Fruit fly (Drosophila melanogaster) whole organism, embryonic: ENCODE data around the gene CG18135.
A peak's percentile ranks its signal among the peaks of the same experiment; 100 is the strongest.

Experiments used
- Ada2b ChIP-seq: fragments of 200-800 bp; sonication (Bioruptor generic); IDR thresholded peaks from 2 replicates; pipeline ENCODE4 v1.3.6; 2022; ENCODE audit warnings: missing biosample characterization, missing genetic modification characterization
- Blimp-1 ChIP-seq: fragments of 200-800 bp; sonication (Bioruptor generic); optimal IDR thresholded peaks from 3 replicates; lab custom pipeline; 2018; ENCODE audit warnings: missing biosample characterization, missing genetic modification characterization, mild to moderate bottlenecking, moderate library complexity, missing genetic modification reagents
- CG11085 ChIP-seq: fragments of 200-800 bp; sonication (Bioruptor generic); IDR thresholded peaks from 2 replicates; pipeline ENCODE4 v1.3.6; 2022; ENCODE audit warnings: missing biosample characterization, missing genetic modification characterization
- CG11247 ChIP-seq: fragments of 200-800 bp; sonication (Bioruptor generic); IDR thresholded peaks from 2 replicates; pipeline ENCODE4 v1.3.6; 2022; ENCODE audit warnings: missing biosample characterization, missing genetic modification characterization
- CG11504 ChIP-seq: fragments of 200-800 bp; sonication (Bioruptor generic); optimal IDR thresholded peaks from 3 replicates; lab custom pipeline; 2019; ENCODE audit warnings: missing biosample characterization, mild to moderate bottlenecking, missing genetic modification characterization, moderate library complexity
- CG1647 ChIP-seq: fragments of 200-800 bp; sonication (Bioruptor generic); optimal IDR thresholded peaks from 3 replicates; lab custom pipeline; 2016; ENCODE audit warnings: missing biosample characterization, missing genetic modification characterization
- CG18011 ChIP-seq: fragments of 200-800 bp; sonication (Bioruptor generic); optimal IDR thresholded peaks from 2 replicates; lab custom pipeline; 2017; ENCODE audit warnings: missing biosample characterization, missing genetic modification characterization, mild to moderate bottlenecking, moderate library complexity, missing genotype
- CG2199 ChIP-seq: fragments of 200-800 bp; sonication (Bioruptor generic); IDR thresholded peaks from 3 replicates; pipeline ENCODE4 v1.3.6; 2022; ENCODE audit warnings: missing biosample characterization, missing genetic modification characterization
- CG3163 ChIP-seq: fragments of 200-800 bp; sonication (Bioruptor generic); optimal IDR thresholded peaks from 3 replicates; lab custom pipeline; 2016; ENCODE audit warnings: missing biosample characterization, missing genetic modification characterization
- CG33557 ChIP-seq: fragments of 200-800 bp; sonication (Bioruptor generic); optimal IDR thresholded peaks from 2 replicates; lab custom pipeline; 2019; ENCODE audit warnings: missing biosample characterization, mild to moderate bottlenecking, missing genetic modification characterization, moderate library complexity
- CG4424 ChIP-seq: fragments of 200-800 bp; sonication (Bioruptor generic); optimal IDR thresholded peaks from 3 replicates; lab custom pipeline; 2016; ENCODE audit warnings: missing biosample characterization, missing genetic modification characterization
- CG7928 ChIP-seq: fragments of 200-800 bp; sonication (Bioruptor generic); optimal IDR thresholded peaks from 2 replicates; lab custom pipeline; 2017; ENCODE audit warnings: missing biosample characterization, mild to moderate bottlenecking, missing genetic modification characterization
- CG8478 ChIP-seq: fragments of >200 bp; optimal IDR thresholded peaks from 2 replicates; lab custom pipeline; 2018
- Camta ChIP-seq: fragments of 200-800 bp; sonication (Bioruptor generic); optimal IDR thresholded peaks from 2 replicates; lab custom pipeline; 2016; ENCODE audit warnings: missing biosample characterization, missing genetic modification characterization
- Hand ChIP-seq: fragments of 200-800 bp; sonication (Bioruptor generic); optimal IDR thresholded peaks from 2 replicates; lab custom pipeline; 2017; ENCODE audit warnings: mild to moderate bottlenecking, missing biosample characterization, missing genetic modification reagents, missing genetic modification characterization
- Hey ChIP-seq: fragments of 200-800 bp; sonication (Bioruptor generic); optimal IDR thresholded peaks from 3 replicates; lab custom pipeline; 2018; ENCODE audit warnings: missing biosample characterization, mild to moderate bottlenecking, missing genetic modification characterization
- Max ChIP-seq: fragments of 200-800 bp; sonication (Bioruptor generic); optimal IDR thresholded peaks from 2 replicates; lab custom pipeline; 2016; ENCODE audit warnings: missing biosample characterization, mild to moderate bottlenecking, missing genetic modification characterization
- Med ChIP-seq: fragments of 200-800 bp; sonication (Bioruptor generic); peaks from one replicate; lab custom pipeline; 2016; ENCODE audit warnings: missing biosample characterization, missing genetic modification characterization, mild to moderate bottlenecking, inconsistent platforms, moderate library complexity
- NC2α ChIP-seq: fragments of 200-800 bp; sonication (Bioruptor generic); optimal IDR thresholded peaks from 2 replicates; lab custom pipeline; 2016; ENCODE audit warnings: missing biosample characterization, missing genetic modification characterization
- Neu2 ChIP-seq: fragments of 200-800 bp; sonication (Bioruptor generic); optimal IDR thresholded peaks from 3 replicates; lab custom pipeline; 2016; ENCODE audit warnings: missing biosample characterization, missing genetic modification characterization, borderline replicate concordance
- Oaz ChIP-seq: fragments of 200-800 bp; sonication (Bioruptor generic); IDR thresholded peaks from 2 replicates; pipeline ENCODE4 v1.3.6; 2022; ENCODE audit warnings: missing biosample characterization, missing genetic modification characterization
- Ptx1 ChIP-seq: fragments of 200-800 bp; sonication (Bioruptor generic); IDR thresholded peaks from 2 replicates; pipeline ENCODE4 v1.3.6; 2022; ENCODE audit warnings: missing biosample characterization, missing genetic modification characterization
- Rfx ChIP-seq: fragments of 200-800 bp; sonication (Bioruptor generic); IDR thresholded peaks from 2 replicates; pipeline ENCODE4 v1.3.6; 2022; ENCODE audit warnings: missing biosample characterization, missing genetic modification characterization
- Scr ChIP-seq: fragments of 200-800 bp; sonication (Bioruptor generic); IDR thresholded peaks from 2 replicates; pipeline ENCODE4 v1.3.6; 2022; ENCODE audit warnings: missing biosample characterization, missing genetic modification characterization; ENCODE audit not compliant: partially characterized antibody
- Sin3A ChIP-seq: fragments of >200 bp; optimal IDR thresholded peaks from 2 replicates; lab custom pipeline; 2018
- Six4 ChIP-seq: fragments of 200-800 bp; sonication (Bioruptor generic); optimal IDR thresholded peaks from 2 replicates; lab custom pipeline; 2016; ENCODE audit warnings: missing biosample characterization, missing genetic modification characterization
- Sry-δ ChIP-seq: fragments of 200-800 bp; sonication (Bioruptor generic); optimal IDR thresholded peaks from 2 replicates; lab custom pipeline; 2016; ENCODE audit warnings: missing biosample characterization, missing genetic modification characterization
- Trl ChIP-seq, 3 experiments: fragments of >200 bp in 2 of 3; fragments of 200-800 bp in 1 of 3; sonication (Bioruptor generic) in 1 of 3; optimal IDR thresholded peaks; 2 replicates in 1 of 3; 3 replicates in 2 of 3; lab custom pipeline; 2016 to 2017; ENCODE audit warnings: missing biosample characterization in 1 of 3, missing genetic modification characterization in 1 of 3
- Usf ChIP-seq: fragments of 200-800 bp; sonication (Bioruptor generic); optimal IDR thresholded peaks from 2 replicates; lab custom pipeline; 2017; ENCODE audit warnings: missing genotype, missing biosample characterization, missing genetic modification characterization
- cg ChIP-seq: fragments of 200-800 bp; sonication (Bioruptor generic); optimal IDR thresholded peaks from 3 replicates; lab custom pipeline; 2019; ENCODE audit warnings: missing biosample characterization, mild to moderate bottlenecking, missing genetic modification characterization, moderate library complexity
- ci ChIP-seq: fragments of 200-800 bp; sonication (Bioruptor generic); IDR thresholded peaks from 3 replicates; pipeline ENCODE4 v1.3.6; 2022; ENCODE audit warnings: missing biosample characterization, missing genetic modification characterization
- corto ChIP-seq: fragments of 200-800 bp; sonication (Bioruptor generic); optimal IDR thresholded peaks from 2 replicates; lab custom pipeline; 2016; ENCODE audit warnings: missing biosample characterization, mild to moderate bottlenecking, missing genetic modification characterization, moderate library complexity
- cwo ChIP-seq: fragments of 200-800 bp; sonication (Bioruptor generic); optimal IDR thresholded peaks from 3 replicates; lab custom pipeline; 2017; ENCODE audit warnings: missing biosample characterization, missing genetic modification characterization, mild to moderate bottlenecking, moderate library complexity, missing genetic modification reagents
- dmrt99B ChIP-seq: fragments of 200-800 bp; sonication (Bioruptor generic); optimal IDR thresholded peaks from 2 replicates; lab custom pipeline; 2018; ENCODE audit warnings: missing biosample characterization, mild to moderate bottlenecking, missing genetic modification characterization, moderate library complexity
- grn ChIP-seq: fragments of 200-800 bp; sonication (Bioruptor generic); optimal IDR thresholded peaks from 3 replicates; lab custom pipeline; 2017; ENCODE audit warnings: missing biosample characterization, missing genetic modification characterization
- hkb ChIP-seq, 2 experiments: fragments of 200-800 bp in 1 of 2; fragments of >200 bp in 1 of 2; sonication (Bioruptor generic) in 1 of 2; IDR thresholded peaks in 1 of 2; optimal IDR thresholded peaks in 1 of 2; 2 replicates each; pipeline versions ENCODE4 v1.3.6 to Lab custom; 2017 to 2022; ENCODE audit warnings: missing biosample characterization in 1 of 2, missing genetic modification characterization in 1 of 2
- kni ChIP-seq: fragments of 200-800 bp; sonication (Bioruptor generic); optimal IDR thresholded peaks from 3 replicates; lab custom pipeline; 2017; ENCODE audit warnings: mild to moderate bottlenecking, missing biosample characterization, missing genetic modification reagents, missing genetic modification characterization
- lbe ChIP-seq: fragments of 200-800 bp; sonication (Bioruptor generic); optimal IDR thresholded peaks from 2 replicates; lab custom pipeline; 2016; ENCODE audit warnings: missing biosample characterization, mild to moderate bottlenecking, missing genetic modification characterization
- mirr ChIP-seq: fragments of 200-800 bp; sonication (Bioruptor generic); optimal IDR thresholded peaks from 3 replicates; lab custom pipeline; 2018; ENCODE audit warnings: missing biosample characterization, mild to moderate bottlenecking, missing genetic modification characterization
- org-1 ChIP-seq: fragments of 200-800 bp; sonication (Bioruptor generic); optimal IDR thresholded peaks from 2 replicates; lab custom pipeline; 2017; ENCODE audit warnings: missing biosample characterization, missing genetic modification characterization
- pnt ChIP-seq: fragments of 200-800 bp; sonication (Bioruptor generic); optimal IDR thresholded peaks from 3 replicates; lab custom pipeline; 2016; ENCODE audit warnings: missing biosample characterization, missing genetic modification characterization
- repo ChIP-seq: fragments of 200-800 bp; sonication (Bioruptor generic); optimal IDR thresholded peaks from 2 replicates; lab custom pipeline; 2016; ENCODE audit warnings: missing biosample characterization, missing genetic modification characterization
- sna ChIP-seq: fragments of 200-800 bp; sonication (Bioruptor generic); IDR thresholded peaks from 2 replicates; pipeline ENCODE4 v1.3.6; 2022; ENCODE audit warnings: missing biosample characterization, missing genetic modification characterization; ENCODE audit not compliant: partially characterized antibody
- sob ChIP-seq: fragments of 200-800 bp; sonication (Bioruptor generic); IDR thresholded peaks from 2 replicates; pipeline ENCODE4 v1.3.6; 2022; ENCODE audit warnings: missing biosample characterization, missing genetic modification characterization
- ssp ChIP-seq: fragments of 200-800 bp; sonication (Bioruptor generic); IDR thresholded peaks from 2 replicates; pipeline ENCODE4 v1.3.6; 2022; ENCODE audit warnings: missing biosample characterization, missing genetic modification characterization
- unpg ChIP-seq: fragments of 200-800 bp; sonication (Bioruptor generic); optimal IDR thresholded peaks from 3 replicates; lab custom pipeline; 2018; ENCODE audit warnings: missing biosample characterization, mild to moderate bottlenecking, missing genetic modification characterization, moderate library complexity
- wek ChIP-seq: fragments of 200-800 bp; sonication (Bioruptor generic); optimal IDR thresholded peaks from 3 replicates; lab custom pipeline; 2018; ENCODE audit warnings: missing biosample characterization, mild to moderate bottlenecking, missing genetic modification characterization, moderate library complexity
- zf30C ChIP-seq: fragments of 200-800 bp; sonication (Bioruptor generic); optimal IDR thresholded peaks from 3 replicates; lab custom pipeline; 2018; ENCODE audit warnings: missing biosample characterization, mild to moderate bottlenecking, missing genetic modification characterization

The CG18135 gene

DNA sequence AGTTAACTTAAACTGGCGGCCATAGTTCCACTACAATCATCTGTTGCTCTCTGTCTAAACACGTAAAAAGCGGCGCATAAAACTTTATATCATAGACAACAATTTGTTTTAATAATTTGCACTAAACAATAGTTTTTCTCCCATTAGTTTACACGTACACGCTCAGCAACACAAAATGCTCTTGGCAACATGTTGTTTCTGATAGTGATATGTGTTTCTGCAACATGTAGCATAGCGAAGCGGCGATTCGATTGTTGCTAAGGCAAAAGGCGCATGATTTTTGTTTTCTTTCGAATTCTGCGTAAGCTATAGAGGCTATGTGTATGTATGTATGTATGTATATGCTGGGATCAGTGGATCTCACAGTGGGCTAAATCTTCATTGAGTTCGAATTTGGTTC, 6.0 kb upstream of the CG18135 start:
- TF ChIP-seq CG11504 (tag; lab: Kevin White, UChicago), result peak; percentile 99
- no peak for TF ChIP-seq Med (GFP tag; lab: Kevin White, UChicago)
- TF ChIP-seq org-1 (GFP tag; lab: Kevin White, UChicago), result no peak
- 0 out of 3 replicates have a peak, but pooled peaks have one; percentile 73 for TF ChIP-seq CG2199 (GFP tag; lab: Robert Waterston, UW)

DNA sequence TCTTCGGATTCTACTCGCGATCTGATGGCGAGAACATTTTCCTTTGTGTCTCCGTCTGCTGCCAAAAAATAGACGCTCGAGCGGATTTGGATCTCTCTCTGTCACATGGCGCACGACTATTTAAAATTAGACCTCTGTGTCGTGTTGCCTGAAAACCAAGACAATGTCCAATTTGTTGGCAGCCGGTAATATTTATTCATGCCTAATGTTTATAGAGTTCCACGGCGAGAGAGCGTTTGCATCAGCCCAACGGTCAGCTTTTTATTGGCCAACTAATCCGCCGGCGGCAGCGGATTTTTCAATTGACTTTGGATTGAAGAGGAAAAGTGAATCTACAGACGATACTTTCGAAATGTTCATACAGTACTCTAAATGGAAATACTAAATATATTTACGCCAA, 5.1 kb upstream of the CG18135 start, which contains the start of gene SmydA-2:
TSS of gene SmydA-2 (minus strand) at position 33 of the 400 bp plus-strand sequence.
- TF ChIP-seq kni (GFP tag; lab: Kevin White, UChicago) (no peak), mirr (no peak), CG11504 (tag; lab: Kevin White, UChicago) (peak; percentile 50), unpg (GFP tag; lab: Kevin White, UChicago) (no peak), Ada2b (GFP tag; lab: Robert Waterston, UW) (no peak), dmrt99B (no peak), sob (GFP tag; lab: Robert Waterston, UW) (peak; percentile 16; the same call in 1 of the 2 replicates), Trl (optimal IDR thresholded peaks at IDR 0.05; lab: Kevin White, UChicago) (no peak), Trl (GFP tag; optimal IDR thresholded peaks at IDR 0.05; lab: Kevin White, UChicago) (no peak), ci (GFP tag; lab: Robert Waterston, UW) (peak; percentile 52; the same call in 1 of the 3 replicates), repo (GFP tag; lab: Kevin White, UChicago) (no peak), Rfx (GFP tag; lab: Robert Waterston, UW) (no peak), pnt (GFP tag; lab: Kevin White, UChicago) (no peak), Sry-δ (GFP tag; lab: Kevin White, UChicago) (no peak), hkb (optimal IDR thresholded peaks at IDR 0.05; lab: Kevin White, UChicago) (peak; percentile 20), hkb (GFP tag; IDR thresholded peaks at IDR 0.05; lab: Robert Waterston, UW) (no peak), Camta (GFP tag; lab: Kevin White, UChicago) (no peak), Med (GFP tag; lab: Kevin White, UChicago) (peak; percentile 58), zf30C (GFP tag; lab: Kevin White, UChicago) (no peak), Ptx1 (GFP tag; lab: Robert Waterston, UW) (no peak), lbe (GFP tag; lab: Kevin White, UChicago) (no peak), CG11085 (GFP tag; lab: Robert Waterston, UW) (no peak), Hey (tag; lab: Kevin White, UChicago) (no peak), Sin3A (lab: Kevin White, UChicago) (no peak), CG4424 (GFP tag; lab: Kevin White, UChicago) (no peak), grn (no peak), Max (GFP tag; lab: Kevin White, UChicago) (no peak), Blimp-1 (GFP tag; lab: Kevin White, UChicago) (no peak)

DNA sequence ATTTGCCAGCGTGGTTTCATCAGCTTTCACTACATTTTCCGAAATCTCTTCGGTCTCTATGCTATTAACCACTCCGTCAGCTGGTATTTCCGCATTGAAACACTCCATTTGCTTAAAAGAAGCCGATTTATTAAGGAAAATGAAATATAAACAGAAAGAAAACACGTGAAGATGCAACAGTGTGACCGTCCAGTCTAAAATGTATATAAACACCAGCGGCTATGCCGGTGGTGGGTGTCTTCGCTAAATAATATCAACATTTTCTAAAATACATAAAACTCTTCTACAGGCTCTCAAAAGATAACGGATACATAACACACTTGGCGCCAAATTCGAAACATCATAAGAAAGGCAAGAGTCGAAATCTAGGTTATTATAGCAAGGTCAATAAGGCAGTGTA, 2.3 kb upstream of the CG18135 start, which contains the start of gene CG3808:
TSS of gene CG3808 (minus strand) at position 196 of the 400 bp plus-strand sequence.
- TF ChIP-seq grn, result no peak
- no peak for TF ChIP-seq CG11247 (GFP tag; lab: Robert Waterston, UW)
- TF ChIP-seq cwo, result peak; percentile 86
- TF ChIP-seq NC2α (GFP tag; lab: Kevin White, UChicago), result peak; percentile 45
- TF ChIP-seq CG3163, result peak; percentile 41
- TF ChIP-seq ssp (GFP tag; lab: Robert Waterston, UW), result peak; percentile 35; the same call in 1 of the 2 replicates
- TF ChIP-seq sna, result no peak
- no peak for TF ChIP-seq CG8478 (lab: Kevin White, UChicago)
- TF ChIP-seq Usf, result peak; percentile 21
- TF ChIP-seq cg (GFP tag; lab: Kevin White, UChicago), result no peak
- TF ChIP-seq wek (GFP tag; lab: Kevin White, UChicago), result no peak
- TF ChIP-seq CG18011 (GFP tag; lab: Kevin White, UChicago), result peak; percentile 100
- TF ChIP-seq Hand (GFP tag; lab: Kevin White, UChicago), result no peak
- TF ChIP-seq Sry-δ (GFP tag; lab: Kevin White, UChicago), result peak; percentile 56
- peak; percentile 16 for TF ChIP-seq CG1647 (GFP tag; lab: Kevin White, UChicago)
- TF ChIP-seq Six4 (GFP tag; lab: Kevin White, UChicago), result no peak
- TF ChIP-seq corto, result no peak
- TF ChIP-seq CG33557 (GFP tag; lab: Kevin White, UChicago), result no peak
- peak; percentile 39; the same call in 1 of the 2 replicates for TF ChIP-seq Scr (GFP tag; lab: Robert Waterston, UW)
- no peak for TF ChIP-seq Neu2 (GFP tag; lab: Kevin White, UChicago)
- TF ChIP-seq Oaz (GFP tag; lab: Robert Waterston, UW), result no peak
- no peak for TF ChIP-seq CG7928
